Worm (Caenorhabditis elegans) whole organism, L2 larva: ENCODE measurements around the gene K10H10.7.

ENCODE experiments used
- C34F6.9 ChIP-seq: fragments of 150-350 bp; optimal IDR thresholded peaks from 2 replicates; lab custom pipeline; 2014; ENCODE audit warnings: missing biosample characterization, missing genetic modification characterization
- F13H6.1 ChIP-seq: sonication (generic microtip); optimal IDR thresholded peaks from 2 replicates; lab custom pipeline; 2016; ENCODE audit warnings: missing genetic modification characterization, missing compliant biosample characterization
- R02D3.7 ChIP-seq: fragments of 150-350 bp; optimal IDR thresholded peaks from 2 replicates; lab custom pipeline; 2014; ENCODE audit warnings: missing biosample characterization, missing genetic modification characterization
- Y55F3AM.14 ChIP-seq: fragments of 200-800 bp; sonication (Bioruptor generic); optimal IDR thresholded peaks from 2 replicates; lab custom pipeline; 2018; ENCODE audit warnings: mild to moderate bottlenecking, missing genetic modification characterization, missing compliant biosample characterization
- ZK546.5 ChIP-seq: sonication (generic microtip); optimal IDR thresholded peaks from 2 replicates; lab custom pipeline; 2017; ENCODE audit warnings: missing biosample characterization, missing genetic modification characterization
- alr-1 ChIP-seq: fragments of 150-350 bp; optimal IDR thresholded peaks from 2 replicates; lab custom pipeline; 2014; ENCODE audit warnings: missing biosample characterization, missing genetic modification characterization
- aly-2 ChIP-seq: fragments of 150-350 bp; optimal IDR thresholded peaks from 2 replicates; lab custom pipeline; 2014; ENCODE audit warnings: missing biosample characterization, missing genetic modification characterization
- ama-1 ChIP-seq: fragments of 150-350 bp; optimal IDR thresholded peaks from 2 replicates; lab custom pipeline; 2018; ENCODE audit warnings: inconsistent platforms
- blmp-1 ChIP-seq: sonication (generic microtip); optimal IDR thresholded peaks from 2 replicates; lab custom pipeline; 2017; ENCODE audit warnings: missing genetic modification characterization, mild to moderate bottlenecking, missing compliant biosample characterization, antibody characterized with exemption, moderate library complexity; ENCODE audit not compliant: insufficient read depth
- ceh-16 ChIP-seq: fragments of 150-350 bp; optimal IDR thresholded peaks from 2 replicates; lab custom pipeline; 2014; ENCODE audit warnings: missing biosample characterization, missing genetic modification characterization
- ceh-82 ChIP-seq: fragments of 150-350 bp; optimal IDR thresholded peaks from 2 replicates; lab custom pipeline; 2014; ENCODE audit warnings: missing biosample characterization, missing genetic modification characterization
- crh-2 ChIP-seq: sonication (generic microtip); optimal IDR thresholded peaks from 2 replicates; lab custom pipeline; 2017; ENCODE audit warnings: missing biosample characterization, missing genetic modification characterization
- dmd-4 ChIP-seq: sonication (generic microtip); optimal IDR thresholded peaks from 2 replicates; lab custom pipeline; 2017; ENCODE audit warnings: missing biosample characterization, missing genetic modification characterization
- egl-27 ChIP-seq: sonication (generic microtip); optimal IDR thresholded peaks from 3 replicates; lab custom pipeline; 2017; ENCODE audit warnings: missing biosample characterization, missing genetic modification reagents, missing genetic modification characterization
- elt-1 ChIP-seq: fragments of 150-350 bp; optimal IDR thresholded peaks from 2 replicates; lab custom pipeline; 2014; ENCODE audit warnings: missing biosample characterization, missing genetic modification characterization
- elt-3 ChIP-seq: sonication (generic microtip); optimal IDR thresholded peaks from 2 replicates; lab custom pipeline; 2017; ENCODE audit warnings: missing biosample characterization, missing genetic modification characterization
- fos-1 ChIP-seq: fragments of 150-350 bp; optimal IDR thresholded peaks from 2 replicates; lab custom pipeline; 2014; ENCODE audit warnings: missing biosample characterization, missing genetic modification characterization
- gmeb-1 ChIP-seq: fragments of 150-350 bp; optimal IDR thresholded peaks from 2 replicates; lab custom pipeline; 2014; ENCODE audit warnings: missing biosample characterization, missing genetic modification characterization
- lin-11 ChIP-seq: fragments of 150-350 bp; sonication (generic microtip); optimal IDR thresholded peaks from 2 replicates; lab custom pipeline; 2014; ENCODE audit warnings: missing biosample characterization, missing genetic modification characterization, inconsistent platforms, mixed read lengths
- lin-13 ChIP-seq: fragments of 150-350 bp; optimal IDR thresholded peaks from 2 replicates; lab custom pipeline; 2014; ENCODE audit warnings: missing biosample characterization, missing genetic modification reagents, missing genetic modification characterization
- lin-39 ChIP-seq: fragments of 150-350 bp; optimal IDR thresholded peaks from 2 replicates; lab custom pipeline; 2014; ENCODE audit warnings: missing biosample characterization, missing genetic modification reagents, missing genetic modification characterization
- lsy-2 ChIP-seq, 2 experiments: fragments of 150-350 bp in 1 of 2; sonication (generic microtip) in 1 of 2; optimal IDR thresholded peaks; 2 replicates each; lab custom pipeline; 2014 to 2017; ENCODE audit warnings: missing biosample characterization in 2 of 2, missing genetic modification characterization in 2 of 2
- mab-5 ChIP-seq: fragments of 150-350 bp; optimal IDR thresholded peaks from 2 replicates; lab custom pipeline; 2014; ENCODE audit warnings: missing biosample characterization, missing genetic modification characterization
- mbf-1 ChIP-seq: sonication (generic microtip); optimal IDR thresholded peaks from 2 replicates; lab custom pipeline; 2017; ENCODE audit warnings: missing biosample characterization, missing genetic modification characterization
- mdl-1 ChIP-seq, 2 experiments: fragments of 150-350 bp in 1 of 2; sonication (generic microtip) in 1 of 2; optimal IDR thresholded peaks; 2 replicates each; lab custom pipeline; 2017; ENCODE audit warnings: missing biosample characterization in 2 of 2, missing genetic modification characterization in 2 of 2
- nhr-10 ChIP-seq: sonication (generic microtip); optimal IDR thresholded peaks from 2 replicates; lab custom pipeline; 2017; ENCODE audit warnings: missing biosample characterization, missing genetic modification characterization
- nhr-11 ChIP-seq: fragments of 150-350 bp; optimal IDR thresholded peaks from 2 replicates; lab custom pipeline; 2014; ENCODE audit warnings: missing biosample characterization, missing genetic modification characterization
- nhr-12 ChIP-seq: fragments of 150-350 bp; optimal IDR thresholded peaks from 2 replicates; lab custom pipeline; 2014; ENCODE audit warnings: missing biosample characterization, missing genetic modification characterization
- nhr-129 ChIP-seq: fragments of 150-350 bp; optimal IDR thresholded peaks from 2 replicates; lab custom pipeline; 2014; ENCODE audit warnings: missing biosample characterization, missing genetic modification characterization
- nhr-21 ChIP-seq: fragments of 150-350 bp; optimal IDR thresholded peaks from 2 replicates; lab custom pipeline; 2014; ENCODE audit warnings: missing biosample characterization, missing genetic modification characterization
- nhr-23 ChIP-seq: fragments of 150-350 bp; optimal IDR thresholded peaks from 2 replicates; lab custom pipeline; 2014; ENCODE audit warnings: missing biosample characterization, missing genetic modification reagents, missing genetic modification characterization
- nhr-237 ChIP-seq: fragments of 150-350 bp; optimal IDR thresholded peaks from 2 replicates; lab custom pipeline; 2014; ENCODE audit warnings: missing biosample characterization, missing genetic modification characterization
- nhr-25 ChIP-seq: fragments of 150-350 bp; sonication (generic microtip); optimal IDR thresholded peaks from 3 replicates; lab custom pipeline; 2014; ENCODE audit warnings: missing biosample characterization, missing genetic modification characterization
- nhr-6 ChIP-seq: fragments of 150-350 bp; optimal IDR thresholded peaks from 2 replicates; lab custom pipeline; 2014; ENCODE audit warnings: missing biosample characterization, missing genetic modification characterization
- nhr-77 ChIP-seq: fragments of 150-350 bp; optimal IDR thresholded peaks from 2 replicates; lab custom pipeline; 2014; ENCODE audit warnings: missing biosample characterization, missing genetic modification characterization
- peb-1 ChIP-seq: fragments of 150-350 bp; optimal IDR thresholded peaks from 2 replicates; lab custom pipeline; 2014; ENCODE audit warnings: missing biosample characterization, missing genetic modification characterization
- sem-4 ChIP-seq: fragments of 150-350 bp; optimal IDR thresholded peaks from 2 replicates; lab custom pipeline; 2014; ENCODE audit warnings: missing biosample characterization, missing genetic modification reagents, missing genetic modification characterization
- skn-1 ChIP-seq: sonication (generic microtip); optimal IDR thresholded peaks from 2 replicates; lab custom pipeline; 2017; ENCODE audit warnings: missing biosample characterization, missing genetic modification characterization
- sma-3 ChIP-seq: sonication (generic microtip); optimal IDR thresholded peaks from 2 replicates; lab custom pipeline; 2016; ENCODE audit warnings: missing genetic modification reagents, missing genetic modification characterization, missing compliant biosample characterization
- sma-9 ChIP-seq, 2 experiments: fragments of 150-350 bp in 1 of 2; sonication (generic microtip) in 1 of 2; optimal IDR thresholded peaks; 2 replicates each; lab custom pipeline; 2014 to 2016; ENCODE audit warnings: missing genetic modification characterization in 2 of 2, mild to moderate bottlenecking in 1 of 2, missing biosample characterization in 1 of 2, missing compliant biosample characterization in 1 of 2, missing genetic modification reagents in 1 of 2, moderate library complexity in 1 of 2
- snpc-4 ChIP-seq: fragments of 150-350 bp; optimal IDR thresholded peaks from 2 replicates; lab custom pipeline; 2014; ENCODE audit warnings: missing biosample characterization, missing genetic modification characterization
- unc-39 ChIP-seq: fragments of 150-350 bp; optimal IDR thresholded peaks from 2 replicates; lab custom pipeline; 2014; ENCODE audit warnings: missing biosample characterization, missing genetic modification characterization
- unc-55 ChIP-seq: fragments of 150-350 bp; sonication (generic microtip); optimal IDR thresholded peaks from 3 replicates; lab custom pipeline; 2014; ENCODE audit warnings: missing biosample characterization, missing genetic modification reagents, missing genetic modification characterization
- unc-62 ChIP-seq: fragments of 150-350 bp; optimal IDR thresholded peaks from 2 replicates; lab custom pipeline; 2014; ENCODE audit warnings: missing biosample characterization, missing genetic modification reagents, missing genetic modification characterization
- zag-1 ChIP-seq: fragments of 150-350 bp; optimal IDR thresholded peaks from 2 replicates; lab custom pipeline; 2014; ENCODE audit warnings: missing biosample characterization, missing genetic modification characterization
- ztf-1 ChIP-seq: fragments of 200-800 bp; sonication (Bioruptor generic); conservative IDR thresholded peaks from 2 replicates; pipeline ENCODE4 v1.3.6; 2022; ENCODE audit warnings: missing genetic modification characterization, missing compliant biosample characterization
- ztf-11 ChIP-seq: sonication (generic microtip); optimal IDR thresholded peaks from 2 replicates; lab custom pipeline; 2017; ENCODE audit warnings: missing biosample characterization, missing genetic modification characterization
- ztf-4 ChIP-seq: fragments of 150-350 bp; optimal IDR thresholded peaks from 2 replicates; lab custom pipeline; 2014; ENCODE audit warnings: missing biosample characterization, missing genetic modification characterization

Gene K10H10.7

ce11 chrII:14495341-14495740, 12.1 kb downstream of the K10H10.7 start:
- TF ChIP-seq sma-3 (no peak), nhr-6 (tag; lab: Kevin White, UChicago) (no peak), ceh-82 (tag; lab: Kevin White, UChicago) (no peak), unc-39 (no peak), ztf-4 (no peak), aly-2 (tag; lab: Kevin White, UChicago) (no peak), skn-1 (tag; lab: Kevin White, UChicago) (no peak), sma-9 (GFP tag; optimal IDR thresholded peaks at IDR 0.05; lab: Kevin White, UChicago) (peak; percentile 87), sma-9 (tag; optimal IDR thresholded peaks at IDR 0.05; lab: Kevin White, UChicago) (no peak), R02D3.7 (tag; lab: Kevin White, UChicago) (no peak), nhr-129 (peak; percentile 43), ceh-16 (tag; lab: Kevin White, UChicago) (no peak), nhr-11 (tag; lab: Kevin White, UChicago) (no peak), nhr-237 (tag; lab: Kevin White, UChicago) (no peak), nhr-23 (no peak), nhr-12 (tag; lab: Kevin White, UChicago) (no peak), alr-1 (tag; lab: Kevin White, UChicago) (no peak), ZK546.5 (no peak), mbf-1 (tag; lab: Kevin White, UChicago) (no peak), nhr-25 (tag; lab: Kevin White, UChicago) (peak; percentile 12), nhr-77 (tag; lab: Kevin White, UChicago) (peak; percentile 35), dmd-4 (tag; lab: Kevin White, UChicago) (no peak), nhr-21 (tag; lab: Kevin White, UChicago) (peak; percentile 55), lsy-2 (tag; optimal IDR thresholded peaks at IDR 0.05; lab: Kevin White, UChicago) (no peak), sem-4 (no peak), lin-13 (GFP tag; lab: Kevin White, UChicago) (no peak), gmeb-1 (no peak), Y55F3AM.14 (GFP tag; lab: Kevin White, UChicago) (no peak), unc-55 (GFP tag; lab: Kevin White, UChicago) (no peak), ztf-11 (no peak), zag-1 (tag; lab: Kevin White, UChicago) (no peak), ztf-1 (GFP tag; lab: Robert Waterston, UW) (no peak), C34F6.9 (tag; lab: Kevin White, UChicago) (no peak), egl-27 (no peak), unc-62 (GFP tag; lab: Kevin White, UChicago) (no peak), fos-1 (tag; lab: Kevin White, UChicago) (peak; percentile 1), nhr-10 (tag; lab: Kevin White, UChicago) (no peak), elt-3 (tag; lab: Kevin White, UChicago) (no peak), blmp-1 (tag; lab: Kevin White, UChicago) (peak; percentile 54), lin-39 (tag; lab: Kevin White, UChicago) (no peak), elt-1 (tag; lab: Kevin White, UChicago) (no peak), mab-5 (tag; lab: Kevin White, UChicago) (no peak), ama-1 (lab: Kevin White, UChicago) (no peak), lin-11 (tag; lab: Kevin White, UChicago) (no peak), snpc-4 (no peak), crh-2 (tag; lab: Kevin White, UChicago) (peak; percentile 42), peb-1 (tag; lab: Kevin White, UChicago) (no peak), F13H6.1 (tag; lab: Kevin White, UChicago) (no peak), mdl-1 (tag; optimal IDR thresholded peaks at IDR 0.05; lab: Kevin White, UChicago) (no peak)
